Worm (Caenorhabditis elegans): ENCODE results near the gene F57E7.4.

DNA sequence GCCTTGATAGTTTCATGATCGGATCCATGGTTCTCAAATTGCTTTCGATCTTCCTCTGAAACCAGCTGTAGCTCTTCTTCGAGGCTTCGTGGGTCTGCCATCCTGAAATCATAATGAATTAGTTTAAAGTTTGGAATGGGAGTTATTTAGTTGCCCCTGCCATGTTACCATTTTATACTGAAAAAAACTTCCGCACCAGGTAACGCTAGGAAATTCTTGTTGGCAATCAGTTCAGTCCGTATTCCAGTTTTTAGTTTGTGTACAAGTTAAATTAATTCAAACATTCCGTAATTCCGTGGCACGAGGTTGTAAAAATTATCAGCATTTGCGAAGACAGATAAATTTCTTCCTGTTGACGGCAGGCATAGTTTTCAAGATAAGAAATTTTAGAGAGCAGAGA lies 6.7 kb upstream of the F57E7.4 start, which contains the start of gene Y32B12A.5:
- no peak for TF ChIP-seq ama-1 (optimal IDR thresholded peaks at IDR 0.05)
- TF ChIP-seq R02D3.7 (tag; optimal IDR thresholded peaks at IDR 0.05), result no peak
